Fruit fly (Drosophila melanogaster) whole organism, wandering third instar larva: ENCODE measurements around the gene Tpr2.

ENCODE experiments used
- CG9705 ChIP-seq: fragments of 200-800 bp; sonication (Bioruptor generic); optimal IDR thresholded peaks from 2 replicates; lab custom pipeline; 2018; ENCODE audit warnings: missing biosample characterization, mild to moderate bottlenecking, missing genetic modification characterization
- Dfd ChIP-seq: fragments of >200 bp; optimal IDR thresholded peaks from 2 replicates; lab custom pipeline; 2017; ENCODE audit warnings: missing biosample characterization, missing genetic modification characterization
- OdsH ChIP-seq: fragments of 200-800 bp; sonication (Bioruptor generic); optimal IDR thresholded peaks from 2 replicates; lab custom pipeline; 2016; ENCODE audit warnings: missing biosample characterization, mild to moderate bottlenecking, missing genetic modification characterization
- Sp1 ChIP-seq: fragments of 200-800 bp; sonication (Bioruptor generic); optimal IDR thresholded peaks from 3 replicates; lab custom pipeline; 2019; ENCODE audit warnings: missing biosample characterization, mild to moderate bottlenecking, missing genetic modification characterization, moderate library complexity
- foxo ChIP-seq, 2 experiments: fragments of 200-800 bp; sonication (Bioruptor generic); optimal IDR thresholded peaks; 2 replicates in 1 of 2; 3 replicates in 1 of 2; lab custom pipeline; 2016 to 2017; ENCODE audit warnings: missing biosample characterization in 2 of 2, missing genetic modification characterization in 2 of 2
- pan ChIP-seq: fragments of >200 bp; optimal IDR thresholded peaks from 2 replicates; lab custom pipeline; 2017
- sage ChIP-seq: fragments of 200-800 bp; sonication (Bioruptor generic); optimal IDR thresholded peaks from 2 replicates; lab custom pipeline; 2016; ENCODE audit warnings: missing biosample characterization, mild to moderate bottlenecking, missing genetic modification characterization
- sv ChIP-seq: fragments of 200-800 bp; sonication (Bioruptor generic); optimal IDR thresholded peaks from 3 replicates; lab custom pipeline; 2016; ENCODE audit warnings: missing biosample characterization, missing genetic modification characterization
- tai ChIP-seq: sonication (Bioruptor generic); optimal IDR thresholded peaks from 2 replicates; lab custom pipeline; 2016; ENCODE audit warnings: missing biosample characterization, missing genetic modification characterization
- usp ChIP-seq: fragments of >200 bp; optimal IDR thresholded peaks from 2 replicates; lab custom pipeline; 2017; ENCODE audit warnings: missing biosample characterization, missing genetic modification characterization

- TF ChIP-seq sage (no peak), CG9705 (GFP tag; lab: Kevin White, UChicago) (no peak), tai (no peak), pan (lab: Kevin White, UChicago) (no peak), usp (GFP tag; lab: Kevin White, UChicago) (no peak), foxo (GFP tag; optimal IDR thresholded peaks at IDR 0.05; lab: Kevin White, UChicago) (no peak), sv (GFP tag; lab: Kevin White, UChicago) (no peak), OdsH (GFP tag; lab: Kevin White, UChicago) (no peak), Dfd (GFP tag; lab: Kevin White, UChicago) (no peak), Sp1 (no peak)
Observed at dm6 chr2L:16536501-16536900, 45.2 kb downstream of the Tpr2 start.
